Worm (Caenorhabditis elegans) whole organism, midembryonic: ENCODE results near the gene C09F12.2.

Experiments
- T22C8.4 ChIP-seq: fragments of 200-800 bp; sonication (Bioruptor generic); IDR thresholded peaks from 2 replicates; pipeline ENCODE4 v1.3.6; 2022; ENCODE audit warnings: missing genetic modification characterization, missing compliant biosample characterization
- cog-1 ChIP-seq: sonication (generic microtip); optimal IDR thresholded peaks from 2 replicates; lab custom pipeline; 2016; ENCODE audit warnings: missing genetic modification characterization, missing compliant biosample characterization
- flt-1 ChIP-seq: fragments of 200-800 bp; sonication (Bioruptor generic); IDR thresholded peaks from 2 replicates; pipeline ENCODE4 v1.3.6; 2022; ENCODE audit warnings: missing genetic modification characterization, missing compliant biosample characterization
- klf-2 ChIP-seq: fragments of 200-800 bp; sonication (Bioruptor generic); conservative IDR thresholded peaks from 2 replicates; pipeline ENCODE4 v1.3.6; 2022; ENCODE audit warnings: missing genetic modification reagents, missing genetic modification characterization, missing compliant biosample characterization
- med-1 ChIP-seq: sonication (generic microtip); optimal IDR thresholded peaks from 2 replicates; lab custom pipeline; 2017; ENCODE audit warnings: missing genetic modification characterization, mild to moderate bottlenecking, missing compliant biosample characterization, antibody characterized with exemption, missing genetic modification reagents; ENCODE audit not compliant: insufficient read depth
- tab-1 ChIP-seq: fragments of 200-800 bp; sonication (Bioruptor generic); IDR thresholded peaks from 2 replicates; pipeline ENCODE4 v1.3.6; 2022; ENCODE audit warnings: missing genetic modification characterization, missing compliant biosample characterization
- ztf-23 ChIP-seq: fragments of 200-800 bp; sonication (Bioruptor generic); IDR thresholded peaks from 2 replicates; pipeline ENCODE4 v1.3.6; 2022; ENCODE audit warnings: missing genetic modification reagents, missing genetic modification characterization, missing compliant biosample characterization

DNA sequence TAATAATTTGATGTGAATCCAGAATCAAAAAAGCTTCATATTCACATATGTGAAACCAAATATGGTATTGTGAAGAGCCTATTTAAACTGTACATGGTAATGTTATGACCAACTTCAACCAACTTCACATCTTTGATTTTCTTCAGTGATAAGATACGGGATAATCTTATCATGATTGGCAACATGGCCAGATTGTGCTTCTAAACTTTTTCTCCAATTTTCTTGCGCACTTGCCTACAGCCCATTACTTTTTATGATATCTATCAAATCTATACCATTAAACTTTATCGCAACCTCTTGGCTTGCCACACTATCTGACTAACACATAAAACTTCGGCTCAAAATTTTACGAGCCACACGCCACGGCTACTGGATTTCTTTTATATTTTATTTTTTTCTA lies 21.3 kb upstream of the C09F12.2 start:
- TF ChIP-seq flt-1 (GFP tag; lab: Robert Waterston, UW): no peak
- TF ChIP-seq T22C8.4: no peak
- no peak for TF ChIP-seq klf-2 (GFP tag; lab: Robert Waterston, UW)
- no peak for TF ChIP-seq med-1 (GFP tag; lab: Kevin White, UChicago)
- TF ChIP-seq ztf-23 (GFP tag; lab: Robert Waterston, UW): no peak
- no peak for TF ChIP-seq tab-1 (GFP tag; lab: Robert Waterston, UW)
- no peak for TF ChIP-seq cog-1 (tag; lab: Kevin White, UChicago)
